Fruit fly (Drosophila melanogaster) whole organism, adult: ENCODE results near the gene CG13252.

Source experiments
- CG11617 ChIP-seq: fragments of 200-800 bp; sonication (Bioruptor generic); optimal IDR thresholded peaks from 2 replicates; lab custom pipeline; 2017; ENCODE audit warnings: mild to moderate bottlenecking, missing biosample characterization, missing genetic modification reagents, missing genetic modification characterization
- CG12768 ChIP-seq: fragments of 200-800 bp; sonication (Bioruptor generic); optimal IDR thresholded peaks from 2 replicates; lab custom pipeline; 2017; ENCODE audit warnings: missing biosample characterization, missing genetic modification characterization, mild to moderate bottlenecking, moderate library complexity, missing genetic modification reagents
- CG14711 ChIP-seq: fragments of 200-800 bp; sonication (Bioruptor generic); optimal IDR thresholded peaks from 2 replicates; lab custom pipeline; 2018; ENCODE audit warnings: missing biosample characterization, mild to moderate bottlenecking, missing genetic modification characterization, moderate library complexity
- CG1620 ChIP-seq: fragments of 200-800 bp; sonication (Bioruptor generic); optimal IDR thresholded peaks from 2 replicates; lab custom pipeline; 2016; ENCODE audit warnings: missing biosample characterization, missing genetic modification characterization
- CG33017 ChIP-seq: fragments of 200-800 bp; sonication (Bioruptor generic); optimal IDR thresholded peaks from 2 replicates; lab custom pipeline; 2018; ENCODE audit warnings: missing biosample characterization, mild to moderate bottlenecking, missing genetic modification characterization, moderate library complexity
- CG5204 ChIP-seq: fragments of 200-800 bp; sonication (Bioruptor generic); optimal IDR thresholded peaks from 2 replicates; lab custom pipeline; 2016; ENCODE audit warnings: missing biosample characterization, missing genetic modification characterization
- CG7045 ChIP-seq: fragments of 200-800 bp; sonication (Bioruptor generic); optimal IDR thresholded peaks from 2 replicates; lab custom pipeline; 2017; ENCODE audit warnings: missing biosample characterization, mild to moderate bottlenecking, missing genetic modification characterization
- CG7101 ChIP-seq: fragments of 200-800 bp; sonication (Bioruptor generic); optimal IDR thresholded peaks from 2 replicates; lab custom pipeline; 2018; ENCODE audit warnings: missing biosample characterization, mild to moderate bottlenecking, missing genetic modification characterization, moderate library complexity
- Clk ChIP-seq: fragments of 200-800 bp; sonication (Bioruptor generic); optimal IDR thresholded peaks from 2 replicates; lab custom pipeline; 2017; ENCODE audit warnings: missing biosample characterization, missing genetic modification characterization
- Crg-1 ChIP-seq: fragments of 200-800 bp; sonication (Bioruptor generic); optimal IDR thresholded peaks from 2 replicates; lab custom pipeline; 2016; ENCODE audit warnings: missing biosample characterization, missing genetic modification characterization
- Hr96 ChIP-seq: fragments of 200-800 bp; sonication (Bioruptor generic); optimal IDR thresholded peaks from 2 replicates; lab custom pipeline; 2016; ENCODE audit warnings: missing biosample characterization, missing genetic modification characterization
- Mnt ChIP-seq: fragments of 200-800 bp; sonication (Bioruptor generic); optimal IDR thresholded peaks from 2 replicates; lab custom pipeline; 2016; ENCODE audit warnings: missing biosample characterization, mild to moderate bottlenecking, missing genetic modification characterization
- bab1 ChIP-seq: fragments of 200-800 bp; sonication (Bioruptor generic); optimal IDR thresholded peaks from 3 replicates; lab custom pipeline; 2019; ENCODE audit warnings: missing biosample characterization, mild to moderate bottlenecking, missing genetic modification characterization, moderate library complexity
- cic ChIP-seq: fragments of 200-800 bp; sonication (Bioruptor generic); optimal IDR thresholded peaks from 2 replicates; lab custom pipeline; 2017; ENCODE audit warnings: missing biosample characterization, mild to moderate bottlenecking, missing genetic modification characterization, moderate library complexity
- cnc ChIP-seq, 2 experiments: fragments of >200 bp; optimal IDR thresholded peaks; 2 replicates each; lab custom pipeline; 2017
- kay ChIP-seq: fragments of 200-800 bp; sonication (Bioruptor generic); peaks from one replicate; lab custom pipeline; 2016; ENCODE audit warnings: missing biosample characterization, missing genetic modification characterization, borderline replicate concordance
- ovo ChIP-seq: fragments of 200-800 bp; sonication (Bioruptor generic); optimal IDR thresholded peaks from 2 replicates; lab custom pipeline; 2016; ENCODE audit warnings: missing biosample characterization, missing genetic modification characterization
- pad ChIP-seq: fragments of 200-800 bp; sonication (Bioruptor generic); optimal IDR thresholded peaks from 3 replicates; lab custom pipeline; 2017; ENCODE audit warnings: missing biosample characterization, missing genetic modification characterization, mild to moderate bottlenecking, moderate library complexity, missing genetic modification reagents
- tj ChIP-seq: fragments of 200-800 bp; sonication (Bioruptor generic); optimal IDR thresholded peaks from 3 replicates; lab custom pipeline; 2017; ENCODE audit warnings: missing biosample characterization, mild to moderate bottlenecking, missing genetic modification characterization, moderate library complexity
- toe ChIP-seq: fragments of 200-800 bp; sonication (Bioruptor generic); optimal IDR thresholded peaks from 2 replicates; lab custom pipeline; 2016; ENCODE audit warnings: missing biosample characterization, missing genetic modification characterization

CG13252 gene

dm6 chr3L:20690857-20691645 lies 39.3 kb upstream of the CG13252 start:
- TF ChIP-seq Hr96 (GFP tag; lab: Kevin White, UChicago) (no peak), cic (no peak), CG1620 (GFP tag; lab: Kevin White, UChicago) (no peak), Mnt (GFP tag; lab: Kevin White, UChicago) (no peak), Crg-1 (no peak), CG7101 (tag; lab: Kevin White, UChicago) (no peak), kay (no peak), ovo (no peak), CG5204 (no peak), bab1 (GFP tag; lab: Kevin White, UChicago) (no peak), Clk (GFP tag; lab: Kevin White, UChicago) (no peak), CG7045 (GFP tag; lab: Kevin White, UChicago) (no peak), toe (GFP tag; lab: Kevin White, UChicago) (no peak), CG33017 (no peak), CG12768 (GFP tag; lab: Kevin White, UChicago) (no peak), CG14711 (tag; lab: Kevin White, UChicago) (no peak), tj (no peak), cnc (optimal IDR thresholded peaks at IDR 0.05; lab: Kevin White, UChicago) (no peak)

- TF ChIP-seq toe (GFP tag; lab: Kevin White, UChicago) (no peak), CG7045 (GFP tag; lab: Kevin White, UChicago) (no peak)
These were observed 37.9 kb upstream of the CG13252 start for dm6 chr3L:20692516-20692915.

dm6 chr3L:20694584-20694983 lies 35.8 kb upstream of the CG13252 start:
- no peak for TF ChIP-seq Mnt (GFP tag; lab: Kevin White, UChicago)
- TF ChIP-seq CG11617 (GFP tag; lab: Kevin White, UChicago), result no peak
- TF ChIP-seq kay, result no peak
- no peak for TF ChIP-seq CG14711 (tag; lab: Kevin White, UChicago)
- no peak for TF ChIP-seq CG7045 (GFP tag; lab: Kevin White, UChicago)
- TF ChIP-seq Crg-1, result no peak
- TF ChIP-seq CG5204, result no peak
- TF ChIP-seq cic, result no peak
- no peak for TF ChIP-seq tj
- no peak for TF ChIP-seq bab1 (GFP tag; lab: Kevin White, UChicago)
- TF ChIP-seq Hr96 (GFP tag; lab: Kevin White, UChicago), result no peak
- TF ChIP-seq CG33017, result no peak
- no peak for TF ChIP-seq cnc (optimal IDR thresholded peaks at IDR 0.05; lab: Kevin White, UChicago)
- TF ChIP-seq pad, result no peak

dm6 chr3L:20695328-20695822 lies 35.0 kb upstream of the CG13252 start, which contains the start of gene kni:
kni (minus strand) TSS chr3L:20695378.
- TF ChIP-seq pad, result no peak
- no peak for TF ChIP-seq CG7045 (GFP tag; lab: Kevin White, UChicago)
- no peak for TF ChIP-seq tj
- TF ChIP-seq ovo, result no peak

- TF ChIP-seq CG11617 (GFP tag; lab: Kevin White, UChicago) (no peak), Crg-1 (no peak), CG33017 (no peak), Clk (GFP tag; lab: Kevin White, UChicago) (no peak), CG1620 (GFP tag; lab: Kevin White, UChicago) (no peak), Mnt (GFP tag; lab: Kevin White, UChicago) (no peak), cic (no peak), bab1 (GFP tag; lab: Kevin White, UChicago) (no peak), CG12768 (GFP tag; lab: Kevin White, UChicago) (no peak), CG5204 (no peak)
These were observed 33.9 kb upstream of the CG13252 start for dm6 chr3L:20696494-20696893.

dm6 chr3L:20697166-20697791 lies 33.1 kb upstream of the CG13252 start:
- TF ChIP-seq CG12768 (GFP tag; lab: Kevin White, UChicago) (no peak), pad (no peak), CG14711 (tag; lab: Kevin White, UChicago) (no peak), bab1 (GFP tag; lab: Kevin White, UChicago) (no peak), CG11617 (GFP tag; lab: Kevin White, UChicago) (no peak)

dm6 chr3L:20700660-20701059 lies 29.7 kb upstream of the CG13252 start:
- TF ChIP-seq ovo, result no peak
- TF ChIP-seq CG12768 (GFP tag; lab: Kevin White, UChicago), result no peak
- no peak for TF ChIP-seq CG5204
- TF ChIP-seq CG1620 (GFP tag; lab: Kevin White, UChicago), result no peak
- no peak for TF ChIP-seq Crg-1
- TF ChIP-seq Clk (GFP tag; lab: Kevin White, UChicago), result no peak
- no peak for TF ChIP-seq CG7045 (GFP tag; lab: Kevin White, UChicago)
